Fruit fly (Drosophila melanogaster): ENCODE results near the gene CG13293.
A peak's percentile ranks its signal among the peaks of the same experiment; 100 is the strongest.

dm6 chr3L:6036141-6036540, 46.5 kb upstream of the CG13293 start:
- no peak for TF ChIP-seq tj (GFP tag; optimal IDR thresholded peaks at IDR 0.05)
- TF ChIP-seq CG7101 (tag; optimal IDR thresholded peaks at IDR 0.05): no peak
- no peak for TF ChIP-seq Crg-1 (GFP tag; optimal IDR thresholded peaks at IDR 0.05)
- TF ChIP-seq toe (GFP tag; optimal IDR thresholded peaks at IDR 0.05): no peak
- TF ChIP-seq CG7045 (GFP tag; optimal IDR thresholded peaks at IDR 0.05): no peak
- TF ChIP-seq CG11617 (GFP tag; optimal IDR thresholded peaks at IDR 0.05): no peak
- TF ChIP-seq kay (GFP tag; ENCODE audit: borderline replicate concordance): peak; percentile 75
- TF ChIP-seq CG33017 (tag; optimal IDR thresholded peaks at IDR 0.05): no peak
- TF ChIP-seq Hr96 (GFP tag; optimal IDR thresholded peaks at IDR 0.05): peak; percentile 21
- no peak for TF ChIP-seq CG1620 (GFP tag; optimal IDR thresholded peaks at IDR 0.05)
- TF ChIP-seq CG12768 (GFP tag; optimal IDR thresholded peaks at IDR 0.05): no peak
- no peak for TF ChIP-seq ovo (GFP tag; optimal IDR thresholded peaks at IDR 0.05)
- no peak for TF ChIP-seq Clk (GFP tag; optimal IDR thresholded peaks at IDR 0.05)
- no peak for TF ChIP-seq CG14711 (tag; optimal IDR thresholded peaks at IDR 0.05)
